Worm (Caenorhabditis elegans) whole organism, L3 larva: ENCODE results near the gene ZK470.2.

Experiments used
- aly-2 ChIP-seq: fragments of 150-350 bp; optimal IDR thresholded peaks from 2 replicates; lab custom pipeline; 2014; ENCODE audit warnings: missing biosample characterization, missing genetic modification characterization
- ceh-16 ChIP-seq: sonication (generic microtip); optimal IDR thresholded peaks from 2 replicates; lab custom pipeline; 2017; ENCODE audit warnings: missing biosample characterization, missing genetic modification characterization
- egl-5 ChIP-seq: fragments of 150-350 bp; optimal IDR thresholded peaks from 2 replicates; lab custom pipeline; 2017; ENCODE audit warnings: missing biosample characterization, missing genetic modification reagents, missing genetic modification characterization, inconsistent platforms
- elt-2 ChIP-seq: sonication (generic microtip); optimal IDR thresholded peaks from 2 replicates; lab custom pipeline; 2016; ENCODE audit warnings: missing genetic modification reagents, mild to moderate bottlenecking, missing genetic modification characterization, missing compliant biosample characterization
- hmg-11 ChIP-seq: sonication (generic microtip); optimal IDR thresholded peaks from 2 replicates; lab custom pipeline; 2016; ENCODE audit warnings: missing genetic modification characterization, missing compliant biosample characterization
- lin-39 ChIP-seq: fragments of 150-350 bp; optimal IDR thresholded peaks from 2 replicates; lab custom pipeline; 2018; ENCODE audit warnings: missing biosample characterization, missing genetic modification reagents, missing genetic modification characterization
- nhr-237 ChIP-seq: fragments of 150-350 bp; optimal IDR thresholded peaks from 2 replicates; lab custom pipeline; 2014; ENCODE audit warnings: missing biosample characterization, missing genetic modification characterization
- nhr-28 ChIP-seq: fragments of 150-350 bp; optimal IDR thresholded peaks from 2 replicates; lab custom pipeline; 2014; ENCODE audit warnings: missing biosample characterization, missing genetic modification characterization
- nhr-77 ChIP-seq: fragments of 150-350 bp; optimal IDR thresholded peaks from 2 replicates; lab custom pipeline; 2014; ENCODE audit warnings: missing biosample characterization, missing genetic modification characterization
- pqm-1 ChIP-seq: fragments of 150-350 bp; optimal IDR thresholded peaks from 2 replicates; lab custom pipeline; 2017; ENCODE audit warnings: missing biosample characterization, missing genetic modification characterization, inconsistent platforms
- unc-39 ChIP-seq: sonication (generic microtip); optimal IDR thresholded peaks from 4 replicates; lab custom pipeline; 2017; ENCODE audit warnings: missing biosample characterization, missing genetic modification characterization
- ztf-11 ChIP-seq: fragments of 150-350 bp; optimal IDR thresholded peaks from 2 replicates; lab custom pipeline; 2014; ENCODE audit warnings: missing biosample characterization, missing genetic modification characterization

ce11 chrX:4139593-4140565 is 4.9 kb downstream of the ZK470.2 start, which contains the start of gene ZK470.4:
- no peak for TF ChIP-seq hmg-11 (tag; lab: Kevin White, UChicago)
- no peak for TF ChIP-seq aly-2 (tag; lab: Kevin White, UChicago)
- no peak for TF ChIP-seq nhr-28 (tag; lab: Kevin White, UChicago)
- TF ChIP-seq nhr-77 (tag; lab: Kevin White, UChicago), result no peak
- no peak for TF ChIP-seq ceh-16 (tag; lab: Kevin White, UChicago)
- TF ChIP-seq lin-39 (tag; lab: Kevin White, UChicago), result no peak
- TF ChIP-seq elt-2, result peak; percentile 33
- TF ChIP-seq egl-5 (tag; lab: Kevin White, UChicago), result no peak
- TF ChIP-seq pqm-1 (tag; lab: Kevin White, UChicago), result no peak
- TF ChIP-seq nhr-237 (tag; lab: Kevin White, UChicago), result no peak
- no peak for TF ChIP-seq ztf-11 (tag; lab: Kevin White, UChicago)
- TF ChIP-seq unc-39 (tag; lab: Kevin White, UChicago), result no peak
